Fruit fly (Drosophila melanogaster) whole organism, pupa: ENCODE measurements around the gene CG17261.

Experiments used
- CG10348 ChIP-seq: fragments of 200-800 bp; sonication (Bioruptor generic); IDR thresholded peaks from 2 replicates; pipeline ENCODE4 v1.3.6; 2022; ENCODE audit warnings: missing biosample characterization, missing genetic modification characterization
- CG12605 ChIP-seq: fragments of 200-800 bp; sonication (Bioruptor generic); IDR thresholded peaks from 2 replicates; pipeline ENCODE4 v1.3.6; 2022; ENCODE audit warnings: missing biosample characterization, missing genetic modification characterization
- CG13204 ChIP-seq: fragments of 200-800 bp; sonication (Bioruptor generic); optimal IDR thresholded peaks from 2 replicates; lab custom pipeline; 2018; ENCODE audit warnings: missing biosample characterization, mild to moderate bottlenecking, missing genetic modification characterization, moderate library complexity
- CG14655 ChIP-seq: fragments of 200-800 bp; sonication (Bioruptor generic); optimal IDR thresholded peaks from 3 replicates; lab custom pipeline; 2017; ENCODE audit warnings: mild to moderate bottlenecking, missing biosample characterization, missing genetic modification reagents, missing genetic modification characterization
- CG15710 ChIP-seq: fragments of 200-800 bp; sonication (Bioruptor generic); optimal IDR thresholded peaks from 2 replicates; lab custom pipeline; 2018; ENCODE audit warnings: missing biosample characterization, mild to moderate bottlenecking, missing genetic modification characterization, moderate library complexity
- CG17806 ChIP-seq: fragments of 200-800 bp; sonication (Bioruptor generic); optimal IDR thresholded peaks from 2 replicates; lab custom pipeline; 2018; ENCODE audit warnings: missing biosample characterization, mild to moderate bottlenecking, missing genetic modification characterization, moderate library complexity
- CG32121 ChIP-seq: fragments of 200-800 bp; sonication (Bioruptor generic); IDR thresholded peaks from 2 replicates; pipeline ENCODE4 v1.3.6; 2022; ENCODE audit warnings: missing biosample characterization, missing genetic modification characterization
- CG34367 ChIP-seq: fragments of 200-800 bp; sonication (Bioruptor generic); optimal IDR thresholded peaks from 2 replicates; lab custom pipeline; 2018; ENCODE audit warnings: missing biosample characterization, mild to moderate bottlenecking, missing genetic modification characterization
- CG4496 ChIP-seq: fragments of 200-800 bp; sonication (Bioruptor generic); IDR thresholded peaks from 3 replicates; pipeline ENCODE4 v1.3.6; 2022; ENCODE audit warnings: missing biosample characterization, missing genetic modification characterization
- CG8159 ChIP-seq: fragments of 200-800 bp; sonication (Bioruptor generic); optimal IDR thresholded peaks from 3 replicates; lab custom pipeline; 2018; ENCODE audit warnings: missing biosample characterization, mild to moderate bottlenecking, missing genetic modification characterization, moderate library complexity
- CG8301 ChIP-seq: fragments of 200-800 bp; sonication (Bioruptor generic); optimal IDR thresholded peaks from 2 replicates; lab custom pipeline; 2018; ENCODE audit warnings: missing biosample characterization, mild to moderate bottlenecking, missing genetic modification characterization
- CG9948 ChIP-seq: fragments of 200-800 bp; sonication (Bioruptor generic); optimal IDR thresholded peaks from 2 replicates; lab custom pipeline; 2018; ENCODE audit warnings: missing biosample characterization, mild to moderate bottlenecking, missing genetic modification characterization, moderate library complexity
- D1 ChIP-seq: fragments of 200-800 bp; sonication (Bioruptor generic); optimal IDR thresholded peaks from 2 replicates; lab custom pipeline; 2018; ENCODE audit warnings: missing biosample characterization, mild to moderate bottlenecking, missing genetic modification characterization, moderate library complexity
- EcR ChIP-seq: fragments of 200-800 bp; sonication (Bioruptor generic); optimal IDR thresholded peaks from 3 replicates; lab custom pipeline; 2019; ENCODE audit warnings: missing biosample characterization, missing genetic modification characterization, mild to moderate bottlenecking, moderate library complexity, missing genetic modification reagents
- Ets98B ChIP-seq: fragments of 200-800 bp; sonication (Bioruptor generic); IDR thresholded peaks from 2 replicates; pipeline ENCODE4 v1.3.6; 2022; ENCODE audit warnings: missing biosample characterization, missing genetic modification characterization
- Pif1A ChIP-seq: fragments of 200-800 bp; sonication (Bioruptor generic); optimal IDR thresholded peaks from 3 replicates; lab custom pipeline; 2016; ENCODE audit warnings: missing biosample characterization, missing genetic modification characterization
- Pif1B ChIP-seq: fragments of 200-800 bp; sonication (Bioruptor generic); optimal IDR thresholded peaks from 3 replicates; lab custom pipeline; 2016; ENCODE audit warnings: missing biosample characterization, missing genetic modification characterization
- Snoo ChIP-seq: fragments of 200-800 bp; sonication (Bioruptor generic); optimal IDR thresholded peaks from 3 replicates; lab custom pipeline; 2017; ENCODE audit warnings: missing biosample characterization, mild to moderate bottlenecking, missing genetic modification characterization, inconsistent platforms
- fd96Ca ChIP-seq: fragments of 200-800 bp; sonication (Bioruptor generic); IDR thresholded peaks from 3 replicates; pipeline ENCODE4 v1.3.6; 2022; ENCODE audit warnings: missing biosample characterization, missing genetic modification characterization
- gl ChIP-seq: fragments of 200-800 bp; sonication (Bioruptor generic); optimal IDR thresholded peaks from 2 replicates; lab custom pipeline; 2018; ENCODE audit warnings: missing biosample characterization, mild to moderate bottlenecking, missing genetic modification characterization
- rn ChIP-seq: fragments of 200-800 bp; sonication (Bioruptor generic); IDR thresholded peaks from 2 replicates; pipeline ENCODE4 v1.3.6; 2022; ENCODE audit warnings: missing biosample characterization, missing genetic modification characterization

The CG17261 gene

DNA sequence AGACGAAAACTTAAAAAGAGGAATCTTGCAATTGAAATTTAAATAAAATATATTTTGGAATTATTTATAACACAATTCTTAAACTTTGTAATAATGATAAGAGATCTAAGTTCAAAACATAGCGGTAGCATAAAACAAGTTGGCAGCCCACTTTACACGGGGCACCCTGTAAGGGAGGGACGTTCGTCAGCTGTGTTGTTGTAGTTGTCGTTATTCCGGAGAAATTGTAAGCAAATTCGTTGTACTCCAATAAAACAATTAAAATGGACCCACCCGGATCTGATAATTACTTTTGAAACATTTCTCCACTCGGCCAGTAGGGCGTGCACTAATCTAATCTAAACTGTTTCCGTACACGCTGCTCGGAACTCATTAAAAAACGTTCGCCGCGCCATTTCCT, 12.0 kb upstream of the CG17261 start, which contains the start of gene GABPI:
Gene GABPI, plus strand, starts transcription at position 190 of the 400 bp plus-strand sequence.
- TF ChIP-seq Snoo (tag; lab: Kevin White, UChicago): peak; percentile 21
- TF ChIP-seq Ets98B (GFP tag; lab: Robert Waterston, UW): no peak
- TF ChIP-seq rn: no peak
- no peak for TF ChIP-seq D1
- no peak for TF ChIP-seq CG9948 (tag; lab: Kevin White, UChicago)
- TF ChIP-seq CG8159 (tag; lab: Kevin White, UChicago): no peak
- no peak for TF ChIP-seq CG13204 (GFP tag; lab: Kevin White, UChicago)
- TF ChIP-seq Pif1B (GFP tag; lab: Kevin White, UChicago): no peak
- TF ChIP-seq EcR: no peak
- TF ChIP-seq, all 21 proteins: peak for 1

DNA sequence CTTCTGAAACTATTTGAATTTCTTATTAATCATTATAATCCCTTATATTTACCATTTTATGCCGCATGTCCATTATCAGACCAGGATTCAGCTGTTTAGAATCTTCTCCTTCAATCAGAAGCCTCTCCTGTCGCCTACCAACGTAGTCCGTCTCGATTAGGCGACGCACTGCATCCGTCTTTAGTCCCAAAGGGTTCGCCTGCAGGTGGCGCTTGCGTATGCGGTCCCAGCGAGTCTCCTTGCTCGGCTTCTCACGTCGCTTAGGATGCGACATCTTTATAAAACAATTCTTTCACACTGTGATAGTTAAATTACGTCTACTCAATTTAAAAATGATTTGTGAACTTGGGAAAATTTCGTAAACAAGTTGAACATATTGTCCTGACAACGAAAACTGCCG, 7.4 kb upstream of the CG17261 start, which contains the start of gene CG17258:
Gene CG17258, minus strand, starts transcription at position 380 of the 400 bp plus-strand sequence.
- TF ChIP-seq CG17806 (no peak), CG15710 (no peak), CG9948 (tag; lab: Kevin White, UChicago) (no peak), rn (no peak), CG8301 (no peak), gl (tag; lab: Kevin White, UChicago) (no peak), CG14655 (GFP tag; lab: Kevin White, UChicago) (no peak), CG32121 (GFP tag; lab: Robert Waterston, UW) (no peak), Ets98B (GFP tag; lab: Robert Waterston, UW) (no peak), Pif1A (GFP tag; lab: Kevin White, UChicago) (no peak), CG4496 (GFP tag; lab: Robert Waterston, UW) (no peak), Snoo (tag; lab: Kevin White, UChicago) (no peak)
- TF ChIP-seq, all 21 proteins: peak for 0

DNA sequence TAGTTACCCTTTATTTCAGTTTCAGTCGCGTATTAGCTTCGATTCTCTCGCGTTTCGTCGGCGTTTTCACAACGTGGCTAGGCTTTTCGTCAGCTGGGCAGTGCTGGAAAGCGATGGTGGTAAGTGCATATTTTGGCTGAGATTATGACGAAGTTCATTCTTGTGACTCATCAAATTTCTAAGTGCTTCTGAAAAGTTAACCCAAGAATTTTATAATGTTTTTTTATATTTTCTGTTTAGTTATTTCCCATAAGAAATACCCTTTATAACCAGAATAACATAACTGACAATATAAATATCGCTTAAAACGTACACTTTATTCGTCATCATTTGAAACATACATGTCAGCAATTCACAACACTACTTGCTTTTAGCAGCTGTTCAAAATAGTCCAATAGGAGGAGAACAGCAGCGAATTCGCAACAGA, 5.2 kb upstream of the CG17261 start, which contains the start of the genes CG17260 and SerRS:
Gene CG17260, plus strand, starts transcription at position 78 of the 427 bp plus-strand sequence.
Gene SerRS, minus strand, starts transcription at position 251 of the 427 bp plus-strand sequence.
- TF ChIP-seq Snoo (tag; lab: Kevin White, UChicago) (peak; percentile 81), Pif1B (GFP tag; lab: Kevin White, UChicago) (peak; percentile 84), Ets98B (GFP tag; lab: Robert Waterston, UW) (peak; percentile 82), Pif1A (GFP tag; lab: Kevin White, UChicago) (no peak), CG17806 (peak; percentile 90), CG13204 (GFP tag; lab: Kevin White, UChicago) (no peak), CG34367 (tag; lab: Kevin White, UChicago) (peak; percentile 76), CG8159 (tag; lab: Kevin White, UChicago) (peak; percentile 86), CG15710 (peak; percentile 89), D1 (no peak), EcR (no peak), CG14655 (GFP tag; lab: Kevin White, UChicago) (no peak), CG12605 (GFP tag; lab: Robert Waterston, UW) (peak; percentile 66), gl (tag; lab: Kevin White, UChicago) (peak; percentile 61), CG32121 (GFP tag; lab: Robert Waterston, UW) (peak; percentile 91), rn (peak; percentile 82), CG8301 (peak; percentile 86), CG4496 (GFP tag; lab: Robert Waterston, UW) (peak; percentile 91), CG9948 (tag; lab: Kevin White, UChicago) (peak; percentile 90), CG10348 (GFP tag; lab: Robert Waterston, UW) (peak; percentile 90), fd96Ca (peak; percentile 76)

DNA sequence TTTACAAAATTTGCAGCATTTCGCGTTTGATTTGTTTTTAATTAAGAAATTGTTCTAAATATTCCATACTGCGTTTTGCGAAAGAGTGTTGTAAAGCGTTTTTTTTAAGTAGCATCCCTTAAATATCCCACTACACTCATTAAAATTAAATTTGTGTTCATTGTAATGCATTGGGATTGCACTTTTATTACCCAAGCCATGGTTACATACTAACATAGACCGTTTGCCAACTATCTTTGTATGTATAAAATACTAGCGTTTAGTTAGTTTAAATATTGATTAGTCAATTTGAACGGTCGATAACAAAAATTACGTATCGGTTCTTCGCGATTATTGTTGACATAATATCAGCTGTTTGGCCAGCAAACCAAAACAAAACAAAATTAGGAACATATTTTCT, 2.6 kb upstream of the CG17261 start, which contains the start of the genes cnir and CG17221:
Gene cnir, minus strand, starts transcription at position 39 of the 400 bp plus-strand sequence.
Gene CG17221, plus strand, starts transcription at position 203 of the 400 bp plus-strand sequence.
- TF ChIP-seq Pif1A (GFP tag; lab: Kevin White, UChicago) (peak; percentile 61), rn (no peak), CG14655 (GFP tag; lab: Kevin White, UChicago) (no peak), Pif1B (GFP tag; lab: Kevin White, UChicago) (peak; percentile 73), fd96Ca (peak; percentile 60; the same call in 2 of the 3 replicates), gl (tag; lab: Kevin White, UChicago) (no peak), CG9948 (tag; lab: Kevin White, UChicago) (peak; percentile 35), CG8301 (no peak), CG32121 (GFP tag; lab: Robert Waterston, UW) (no peak), Ets98B (GFP tag; lab: Robert Waterston, UW) (no peak; the same call in 1 of the 2 replicates), CG8159 (tag; lab: Kevin White, UChicago) (peak; percentile 47), CG17806 (peak; percentile 53), D1 (no peak), CG13204 (GFP tag; lab: Kevin White, UChicago) (no peak), Snoo (tag; lab: Kevin White, UChicago) (peak; percentile 46), EcR (no peak), CG10348 (GFP tag; lab: Robert Waterston, UW) (no peak), CG34367 (tag; lab: Kevin White, UChicago) (peak; percentile 49), CG4496 (GFP tag; lab: Robert Waterston, UW) (peak; percentile 56; the same call in 2 of the 3 replicates), CG15710 (peak; percentile 58), CG12605 (GFP tag; lab: Robert Waterston, UW) (no peak)

DNA sequence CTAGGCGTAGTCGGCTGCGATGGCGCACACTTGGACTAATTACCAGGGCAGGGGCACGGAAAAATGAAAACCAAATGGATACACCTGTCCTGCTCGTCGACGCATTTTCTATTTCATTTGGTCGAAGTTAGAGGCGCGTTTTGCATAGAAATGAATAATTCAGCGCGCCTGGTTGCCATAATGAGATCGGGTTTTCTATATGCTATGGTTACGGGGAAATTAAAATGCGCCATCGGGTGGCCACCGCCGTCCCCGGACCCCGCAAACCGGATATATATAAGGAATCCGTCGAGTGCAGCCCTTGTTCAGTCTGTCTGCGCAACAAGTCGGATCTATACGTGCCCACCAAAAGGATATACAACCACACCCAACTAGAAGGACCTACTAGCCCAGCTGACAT, 1.3 kb downstream of the CG17261 start, which contains the start of gene FASN2:
Gene FASN2, plus strand, starts transcription at position 301 of the 400 bp plus-strand sequence.
- TF ChIP-seq Pif1B (GFP tag; lab: Kevin White, UChicago): no peak
- no peak for TF ChIP-seq CG10348 (GFP tag; lab: Robert Waterston, UW)
- TF ChIP-seq CG34367 (tag; lab: Kevin White, UChicago): no peak
- no peak for TF ChIP-seq EcR
- no peak for TF ChIP-seq CG8159 (tag; lab: Kevin White, UChicago)
- no peak for TF ChIP-seq Ets98B (GFP tag; lab: Robert Waterston, UW)
- TF ChIP-seq CG9948 (tag; lab: Kevin White, UChicago): no peak
- no peak for TF ChIP-seq CG8301
- TF ChIP-seq CG4496 (GFP tag; lab: Robert Waterston, UW): no peak
- TF ChIP-seq Pif1A (GFP tag; lab: Kevin White, UChicago): no peak
- TF ChIP-seq CG12605 (GFP tag; lab: Robert Waterston, UW): no peak
- TF ChIP-seq fd96Ca: no peak
- TF ChIP-seq CG13204 (GFP tag; lab: Kevin White, UChicago): no peak
- TF ChIP-seq CG14655 (GFP tag; lab: Kevin White, UChicago): no peak
- TF ChIP-seq rn: no peak
- no peak for TF ChIP-seq CG17806
- no peak for TF ChIP-seq Snoo (tag; lab: Kevin White, UChicago)
- no peak for TF ChIP-seq CG32121 (GFP tag; lab: Robert Waterston, UW)
- no peak for TF ChIP-seq CG15710
- TF ChIP-seq gl (tag; lab: Kevin White, UChicago): no peak
